Worm (Caenorhabditis elegans) whole organism, early embryonic: ENCODE results near the gene col-13.

ENCODE experiments used
- F13C5.2 ChIP-seq: sonication (generic microtip); optimal IDR thresholded peaks from 2 replicates; lab custom pipeline; 2017; ENCODE audit warnings: mild to moderate bottlenecking, missing genetic modification characterization, inconsistent platforms, missing compliant biosample characterization
- ama-1 ChIP-seq: fragments of 150-350 bp; optimal IDR thresholded peaks from 2 replicates; lab custom pipeline; 2014
- ceh-13 ChIP-seq: fragments of 200-800 bp; sonication (Bioruptor generic); optimal IDR thresholded peaks from 2 replicates; lab custom pipeline; 2018; ENCODE audit warnings: mild to moderate bottlenecking, missing genetic modification characterization, missing compliant biosample characterization
- ceh-36 ChIP-seq: sonication (generic microtip); optimal IDR thresholded peaks from 2 replicates; lab custom pipeline; 2016; ENCODE audit warnings: missing genetic modification characterization, inconsistent platforms, missing compliant biosample characterization
- ets-7 ChIP-seq: sonication (generic microtip); optimal IDR thresholded peaks from 2 replicates; lab custom pipeline; 2016; ENCODE audit warnings: missing genotype, missing genetic modification characterization, missing compliant biosample characterization
- flt-1 ChIP-seq: fragments of 200-800 bp; sonication (Bioruptor generic); IDR thresholded peaks from 2 replicates; pipeline ENCODE4 v1.3.6; 2022; ENCODE audit warnings: missing genetic modification characterization, missing compliant biosample characterization
- hmg-4 ChIP-seq: fragments of 200-800 bp; sonication (Bioruptor generic); optimal IDR thresholded peaks from 2 replicates; lab custom pipeline; 2018; ENCODE audit warnings: mild to moderate bottlenecking, missing genetic modification characterization, missing compliant biosample characterization
- hnd-1 ChIP-seq: sonication (generic microtip); optimal IDR thresholded peaks from 2 replicates; lab custom pipeline; 2016; ENCODE audit warnings: missing genetic modification characterization, missing compliant biosample characterization
- pes-1 ChIP-seq: fragments of 200-800 bp; sonication (Bioruptor generic); IDR thresholded peaks from 2 replicates; pipeline ENCODE4 v1.3.6; 2022; ENCODE audit warnings: missing genetic modification reagents, missing genetic modification characterization, missing compliant biosample characterization
- scrt-1 ChIP-seq: fragments of 200-800 bp; sonication (Bioruptor generic); IDR thresholded peaks from 2 replicates; pipeline ENCODE4 v1.3.6; 2022; ENCODE audit warnings: missing genetic modification characterization, missing compliant biosample characterization
- tbx-11 ChIP-seq: fragments of 200-800 bp; sonication (Bioruptor generic); IDR thresholded peaks from 2 replicates; pipeline ENCODE4 v1.3.6; 2022; ENCODE audit warnings: missing genetic modification characterization, missing compliant biosample characterization
- tbx-37 ChIP-seq: fragments of 200-800 bp; sonication (Bioruptor generic); conservative IDR thresholded peaks from 2 replicates; pipeline ENCODE4 v1.3.6; 2022; ENCODE audit warnings: missing genetic modification reagents, missing genetic modification characterization, missing compliant biosample characterization
- tra-4 ChIP-seq: sonication (generic microtip); optimal IDR thresholded peaks from 2 replicates; lab custom pipeline; 2017; ENCODE audit warnings: missing genetic modification characterization, missing compliant biosample characterization

- TF ChIP-seq tbx-37 (GFP tag; lab: Robert Waterston, UW) (no peak), ama-1 (lab: Kevin White, UChicago) (no peak), ceh-13 (GFP tag; lab: Kevin White, UChicago) (no peak), hmg-4 (GFP tag; lab: Kevin White, UChicago) (no peak), F13C5.2 (tag; lab: Kevin White, UChicago) (no peak), ceh-36 (tag; lab: Kevin White, UChicago) (no peak), tra-4 (tag; lab: Kevin White, UChicago) (no peak), scrt-1 (GFP tag; lab: Robert Waterston, UW) (no peak), pes-1 (GFP tag; lab: Robert Waterston, UW) (no peak), flt-1 (GFP tag; lab: Robert Waterston, UW) (no peak), hnd-1 (tag; lab: Kevin White, UChicago) (no peak), ets-7 (tag; lab: Kevin White, UChicago) (no peak), tbx-11 (GFP tag; lab: Robert Waterston, UW) (no peak)
Measured at ce11 chrV:10465478-10465877, 43.8 kb upstream of the col-13 start.
